Fruit fly (Drosophila melanogaster) whole organism, adult: ENCODE measurements around the gene Ssk.

Experiments
- CG11617 ChIP-seq: fragments of 200-800 bp; sonication (Bioruptor generic); optimal IDR thresholded peaks from 2 replicates; lab custom pipeline; 2017; ENCODE audit warnings: mild to moderate bottlenecking, missing biosample characterization, missing genetic modification reagents, missing genetic modification characterization
- CG12768 ChIP-seq: fragments of 200-800 bp; sonication (Bioruptor generic); optimal IDR thresholded peaks from 2 replicates; lab custom pipeline; 2017; ENCODE audit warnings: missing biosample characterization, missing genetic modification characterization, mild to moderate bottlenecking, moderate library complexity, missing genetic modification reagents
- CG14711 ChIP-seq: fragments of 200-800 bp; sonication (Bioruptor generic); optimal IDR thresholded peaks from 2 replicates; lab custom pipeline; 2018; ENCODE audit warnings: missing biosample characterization, mild to moderate bottlenecking, missing genetic modification characterization, moderate library complexity
- CG7045 ChIP-seq: fragments of 200-800 bp; sonication (Bioruptor generic); optimal IDR thresholded peaks from 2 replicates; lab custom pipeline; 2017; ENCODE audit warnings: missing biosample characterization, mild to moderate bottlenecking, missing genetic modification characterization
- Clk ChIP-seq: fragments of 200-800 bp; sonication (Bioruptor generic); optimal IDR thresholded peaks from 2 replicates; lab custom pipeline; 2017; ENCODE audit warnings: missing biosample characterization, missing genetic modification characterization
- Mnt ChIP-seq: fragments of 200-800 bp; sonication (Bioruptor generic); optimal IDR thresholded peaks from 2 replicates; lab custom pipeline; 2016; ENCODE audit warnings: missing biosample characterization, mild to moderate bottlenecking, missing genetic modification characterization
- bab1 ChIP-seq: fragments of 200-800 bp; sonication (Bioruptor generic); optimal IDR thresholded peaks from 3 replicates; lab custom pipeline; 2019; ENCODE audit warnings: missing biosample characterization, mild to moderate bottlenecking, missing genetic modification characterization, moderate library complexity
- cic ChIP-seq: fragments of 200-800 bp; sonication (Bioruptor generic); optimal IDR thresholded peaks from 2 replicates; lab custom pipeline; 2017; ENCODE audit warnings: missing biosample characterization, mild to moderate bottlenecking, missing genetic modification characterization, moderate library complexity
- kay ChIP-seq: fragments of 200-800 bp; sonication (Bioruptor generic); peaks from one replicate; lab custom pipeline; 2016; ENCODE audit warnings: missing biosample characterization, missing genetic modification characterization, borderline replicate concordance
- ovo ChIP-seq: fragments of 200-800 bp; sonication (Bioruptor generic); optimal IDR thresholded peaks from 2 replicates; lab custom pipeline; 2016; ENCODE audit warnings: missing biosample characterization, missing genetic modification characterization

dm6 chr3L:20197213-20197612, 8.9 kb downstream of the Ssk start:
- TF ChIP-seq ovo (GFP tag; lab: Kevin White, UChicago) (no peak), kay (GFP tag; lab: Kevin White, UChicago) (no peak), Clk (GFP tag; lab: Kevin White, UChicago) (no peak), cic (GFP tag; lab: Kevin White, UChicago) (no peak), CG14711 (tag; lab: Kevin White, UChicago) (no peak), bab1 (no peak), CG7045 (no peak), CG12768 (GFP tag; lab: Kevin White, UChicago) (no peak), CG11617 (GFP tag; lab: Kevin White, UChicago) (no peak), Mnt (GFP tag; lab: Kevin White, UChicago) (no peak)
